Fruit fly (Drosophila melanogaster) whole organism, embryonic: ENCODE results near the gene Polr3H.

Experiments used
- Adf1 ChIP-seq: fragments of 200-800 bp; sonication (Bioruptor generic); IDR thresholded peaks from 2 replicates; pipeline ENCODE4 v1.3.6; 2022; ENCODE audit warnings: missing biosample characterization, missing genetic modification characterization
- Antp ChIP-seq: fragments of 200-800 bp; sonication (Bioruptor generic); optimal IDR thresholded peaks from 3 replicates; lab custom pipeline; 2016; ENCODE audit warnings: missing biosample characterization, missing genetic modification characterization
- B-H2 ChIP-seq: fragments of 200-800 bp; sonication (Bioruptor generic); optimal IDR thresholded peaks from 2 replicates; lab custom pipeline; 2018; ENCODE audit warnings: missing biosample characterization, mild to moderate bottlenecking, missing genetic modification characterization
- Bteb2 ChIP-seq: fragments of 200-800 bp; sonication (Bioruptor generic); optimal IDR thresholded peaks from 2 replicates; lab custom pipeline; 2016; ENCODE audit warnings: missing biosample characterization, missing genetic modification characterization
- CG10147 ChIP-seq: fragments of 200-800 bp; sonication (Bioruptor generic); optimal IDR thresholded peaks from 2 replicates; lab custom pipeline; 2019; ENCODE audit warnings: missing biosample characterization, mild to moderate bottlenecking, missing genetic modification characterization, moderate library complexity
- CG12659 ChIP-seq: fragments of 200-800 bp; sonication (Bioruptor generic); optimal IDR thresholded peaks from 3 replicates; lab custom pipeline; 2017; ENCODE audit warnings: mild to moderate bottlenecking, missing biosample characterization, missing genetic modification reagents, missing genetic modification characterization
- CG13287 ChIP-seq: fragments of 200-800 bp; sonication (Bioruptor generic); IDR thresholded peaks from 2 replicates; pipeline ENCODE4 v1.3.6; 2022; ENCODE audit warnings: missing biosample characterization, missing genetic modification characterization; ENCODE audit not compliant: partially characterized antibody
- CG14441 ChIP-seq: fragments of 200-800 bp; sonication (Bioruptor generic); IDR thresholded peaks from 2 replicates; pipeline ENCODE4 v1.3.6; 2022; ENCODE audit warnings: missing biosample characterization, missing genetic modification characterization
- CG15514 ChIP-seq: fragments of 200-800 bp; sonication (Bioruptor generic); optimal IDR thresholded peaks from 3 replicates; lab custom pipeline; 2017; ENCODE audit warnings: missing biosample characterization, missing genetic modification characterization, mild to moderate bottlenecking, moderate library complexity, missing genetic modification reagents
- CG15696 ChIP-seq: fragments of 200-800 bp; sonication (Bioruptor generic); optimal IDR thresholded peaks from 2 replicates; lab custom pipeline; 2019; ENCODE audit warnings: missing biosample characterization, mild to moderate bottlenecking, missing genetic modification characterization, moderate library complexity
- CG1602 ChIP-seq: fragments of 200-800 bp; sonication (Bioruptor generic); optimal IDR thresholded peaks from 3 replicates; lab custom pipeline; 2016; ENCODE audit warnings: missing biosample characterization, missing genetic modification characterization
- CG16815 ChIP-seq: fragments of 200-800 bp; sonication (Bioruptor generic); optimal IDR thresholded peaks from 3 replicates; lab custom pipeline; 2017; ENCODE audit warnings: missing biosample characterization, mild to moderate bottlenecking, missing genetic modification characterization
- CG16863 ChIP-seq: fragments of 200-800 bp; sonication (Bioruptor generic); optimal IDR thresholded peaks from 3 replicates; lab custom pipeline; 2016; ENCODE audit warnings: missing biosample characterization, missing genetic modification characterization
- CG2120 ChIP-seq: fragments of 200-800 bp; sonication (Bioruptor generic); optimal IDR thresholded peaks from 3 replicates; lab custom pipeline; 2016; ENCODE audit warnings: missing biosample characterization, missing genetic modification characterization
- CG2199 ChIP-seq: fragments of 200-800 bp; sonication (Bioruptor generic); IDR thresholded peaks from 3 replicates; pipeline ENCODE4 v1.3.6; 2022; ENCODE audit warnings: missing biosample characterization, missing genetic modification characterization
- CG31388 ChIP-seq: fragments of 200-800 bp; sonication (Bioruptor generic); optimal IDR thresholded peaks from 2 replicates; lab custom pipeline; 2016; ENCODE audit warnings: missing biosample characterization, missing genetic modification characterization
- CG6175 ChIP-seq: fragments of 200-800 bp; sonication (Bioruptor generic); IDR thresholded peaks from 3 replicates; pipeline ENCODE4 v1.3.6; 2022; ENCODE audit warnings: missing biosample characterization, missing genetic modification characterization
- CG7839 ChIP-seq: fragments of 200-800 bp; sonication (Bioruptor generic); optimal IDR thresholded peaks from 3 replicates; lab custom pipeline; 2018; ENCODE audit warnings: missing biosample characterization, mild to moderate bottlenecking, missing genetic modification characterization, moderate library complexity
- CG7987 ChIP-seq: fragments of 200-800 bp; sonication (Bioruptor generic); optimal IDR thresholded peaks from 2 replicates; lab custom pipeline; 2018; ENCODE audit warnings: missing biosample characterization, mild to moderate bottlenecking, missing genetic modification characterization, moderate library complexity
- CG8765 ChIP-seq: fragments of 200-800 bp; sonication (Bioruptor generic); IDR thresholded peaks from 2 replicates; pipeline ENCODE4 v1.3.6; 2022; ENCODE audit warnings: missing biosample characterization, missing genetic modification characterization
- CG9876 ChIP-seq: fragments of 200-800 bp; sonication (Bioruptor generic); optimal IDR thresholded peaks from 2 replicates; lab custom pipeline; 2016; ENCODE audit warnings: missing biosample characterization, missing genetic modification characterization
- Dp ChIP-seq: fragments of 200-800 bp; sonication (Bioruptor generic); optimal IDR thresholded peaks from 2 replicates; lab custom pipeline; 2018; ENCODE audit warnings: missing biosample characterization, mild to moderate bottlenecking, missing genetic modification characterization, moderate library complexity
- Elba2 ChIP-seq: fragments of 200-800 bp; sonication (Bioruptor generic); optimal IDR thresholded peaks from 3 replicates; lab custom pipeline; 2016; ENCODE audit warnings: missing biosample characterization, missing genetic modification characterization
- Fer1 ChIP-seq: fragments of 200-800 bp; sonication (Bioruptor generic); optimal IDR thresholded peaks from 2 replicates; lab custom pipeline; 2017; ENCODE audit warnings: missing biosample characterization, mild to moderate bottlenecking, missing genetic modification characterization
- HLH3B ChIP-seq: fragments of 200-800 bp; sonication (Bioruptor generic); IDR thresholded peaks from 2 replicates; pipeline ENCODE4 v1.3.6; 2022; ENCODE audit warnings: missing biosample characterization, missing genetic modification characterization
- HmgZ ChIP-seq: fragments of 200-800 bp; sonication (Bioruptor generic); optimal IDR thresholded peaks from 2 replicates; lab custom pipeline; 2018; ENCODE audit warnings: missing biosample characterization, mild to moderate bottlenecking, missing genetic modification characterization
- Med ChIP-seq: fragments of 200-800 bp; sonication (Bioruptor generic); peaks from one replicate; lab custom pipeline; 2016; ENCODE audit warnings: missing biosample characterization, missing genetic modification characterization, mild to moderate bottlenecking, inconsistent platforms, moderate library complexity
- Nf-YA ChIP-seq: fragments of 200-800 bp; sonication (Bioruptor generic); IDR thresholded peaks from 2 replicates; pipeline ENCODE4 v1.3.6; 2022; ENCODE audit warnings: missing biosample characterization, missing genetic modification characterization
- Ravus ChIP-seq: fragments of 200-800 bp; sonication (Bioruptor generic); IDR thresholded peaks from 2 replicates; pipeline ENCODE4 v1.3.6; 2022; ENCODE audit warnings: missing biosample characterization, missing genetic modification characterization
- Ssrp ChIP-seq: fragments of 200-800 bp; sonication (Bioruptor generic); optimal IDR thresholded peaks from 2 replicates; lab custom pipeline; 2018; ENCODE audit warnings: missing biosample characterization, mild to moderate bottlenecking, missing genetic modification characterization, moderate library complexity
- Stat92E ChIP-seq, 3 experiments: fragments of >200 bp in 2 of 3; fragments of 200-800 bp in 1 of 3; sonication (Bioruptor generic) in 1 of 3; optimal IDR thresholded peaks; 2 replicates each; lab custom pipeline; 2017 to 2019; ENCODE audit warnings: missing biosample characterization in 3 of 3, missing genetic modification characterization in 3 of 3, mild to moderate bottlenecking in 1 of 3, moderate library complexity in 1 of 3
- Tbp ChIP-seq: fragments of >200 bp; optimal IDR thresholded peaks from 2 replicates; lab custom pipeline; 2018; ENCODE audit warnings: missing biosample characterization, missing genetic modification characterization
- abd-A ChIP-seq: fragments of 200-800 bp; sonication (Bioruptor generic); optimal IDR thresholded peaks from 3 replicates; lab custom pipeline; 2019; ENCODE audit warnings: missing biosample characterization, mild to moderate bottlenecking, missing genetic modification characterization, moderate library complexity
- br ChIP-seq: fragments of >200 bp; optimal IDR thresholded peaks from 2 replicates; lab custom pipeline; 2017
- bsh ChIP-seq, 2 experiments: fragments of 200-800 bp; sonication (Bioruptor generic); optimal IDR thresholded peaks; 2 replicates each; lab custom pipeline; 2017 to 2018; ENCODE audit warnings: mild to moderate bottlenecking in 2 of 2, missing biosample characterization in 2 of 2, missing genetic modification characterization in 2 of 2, moderate library complexity in 1 of 2
- btn ChIP-seq: fragments of 200-800 bp; sonication (Bioruptor generic); optimal IDR thresholded peaks from 2 replicates; lab custom pipeline; 2016; ENCODE audit warnings: missing biosample characterization, missing genetic modification characterization
- chinmo ChIP-seq: fragments of 200-800 bp; sonication (Bioruptor generic); IDR thresholded peaks from 4 replicates; pipeline ENCODE4 v1.3.6; 2022; ENCODE audit warnings: missing biosample characterization, missing genetic modification characterization; ENCODE audit not compliant: partially characterized antibody
- crp ChIP-seq, 2 experiments: fragments of 200-800 bp; sonication (Bioruptor generic); optimal IDR thresholded peaks; 2 replicates in 1 of 2; 3 replicates in 1 of 2; lab custom pipeline; 2017; ENCODE audit warnings: missing biosample characterization in 2 of 2, missing genetic modification characterization in 2 of 2, mild to moderate bottlenecking in 1 of 2, moderate library complexity in 1 of 2
- exex ChIP-seq: fragments of 200-800 bp; sonication (Bioruptor generic); optimal IDR thresholded peaks from 4 replicates; lab custom pipeline; 2018; ENCODE audit warnings: missing biosample characterization, mild to moderate bottlenecking, missing genetic modification characterization, moderate library complexity
- gfzf ChIP-seq: fragments of 200-800 bp; sonication (Bioruptor generic); optimal IDR thresholded peaks from 2 replicates; lab custom pipeline; 2016; ENCODE audit warnings: missing biosample characterization, mild to moderate bottlenecking, missing genetic modification characterization, moderate library complexity
- ham ChIP-seq: fragments of 200-800 bp; sonication (Bioruptor generic); IDR thresholded peaks from 2 replicates; pipeline ENCODE4 v1.3.6; 2022; ENCODE audit warnings: missing biosample characterization, missing genetic modification characterization
- hkb ChIP-seq, 2 experiments: fragments of 200-800 bp in 1 of 2; fragments of >200 bp in 1 of 2; sonication (Bioruptor generic) in 1 of 2; IDR thresholded peaks in 1 of 2; optimal IDR thresholded peaks in 1 of 2; 2 replicates each; pipeline versions ENCODE4 v1.3.6 to Lab custom; 2017 to 2022; ENCODE audit warnings: missing biosample characterization in 1 of 2, missing genetic modification characterization in 1 of 2
- lov ChIP-seq, 2 experiments: fragments of 200-800 bp in 1 of 2; fragments of >200 bp in 1 of 2; sonication (Bioruptor generic) in 1 of 2; IDR thresholded peaks in 1 of 2; optimal IDR thresholded peaks in 1 of 2; 2 replicates in 1 of 2; 3 replicates in 1 of 2; pipeline versions ENCODE4 v1.3.6 to Lab custom; 2017 to 2022; ENCODE audit warnings: missing biosample characterization in 1 of 2, missing genetic modification characterization in 1 of 2
- scrt ChIP-seq: fragments of 200-800 bp; sonication (Bioruptor generic); optimal IDR thresholded peaks from 2 replicates; lab custom pipeline; 2018; ENCODE audit warnings: missing biosample characterization, mild to moderate bottlenecking, missing genetic modification characterization, moderate library complexity
- sens-2 ChIP-seq: fragments of 200-800 bp; sonication (Bioruptor generic); IDR thresholded peaks from 2 replicates; pipeline ENCODE4 v1.3.6; 2022; ENCODE audit warnings: missing biosample characterization, missing genetic modification characterization
- sisA ChIP-seq: fragments of 200-800 bp; sonication (Bioruptor generic); IDR thresholded peaks from 2 replicates; pipeline ENCODE4 v1.3.6; 2022; ENCODE audit warnings: missing biosample characterization, missing genetic modification characterization
- ssp ChIP-seq: fragments of 200-800 bp; sonication (Bioruptor generic); IDR thresholded peaks from 2 replicates; pipeline ENCODE4 v1.3.6; 2022; ENCODE audit warnings: missing biosample characterization, missing genetic modification characterization

The Polr3H gene

dm6 chr3L:11623245-11623883 is 25.2 kb upstream of the Polr3H start (continued):
- TF ChIP-seq CG2120 (GFP tag; lab: Kevin White, UChicago) (no peak), CG12659 (GFP tag; lab: Kevin White, UChicago) (no peak), CG16863 (GFP tag; lab: Kevin White, UChicago) (no peak), CG14441 (GFP tag; lab: Robert Waterston, UW) (0 out of 2 replicates have a peak, but pooled peaks have one; percentile 5), sisA (no peak), CG9876 (GFP tag; lab: Kevin White, UChicago) (no peak), Ravus (no peak), HLH3B (GFP tag; lab: Robert Waterston, UW) (no peak), CG10147 (GFP tag; lab: Kevin White, UChicago) (no peak), lov (optimal IDR thresholded peaks at IDR 0.05; lab: Kevin White, UChicago) (no peak), lov (GFP tag; IDR thresholded peaks at IDR 0.05; lab: Robert Waterston, UW) (no peak), CG1602 (GFP tag; lab: Kevin White, UChicago) (no peak), CG15514 (GFP tag; lab: Kevin White, UChicago) (peak; percentile 16), abd-A (tag; lab: Kevin White, UChicago) (no peak), Stat92E (GFP tag; optimal IDR thresholded peaks at IDR 0.05; lab: Kevin White, UChicago) (no peak), B-H2 (GFP tag; lab: Kevin White, UChicago) (peak; percentile 15), gfzf (GFP tag; lab: Kevin White, UChicago) (no peak), CG13287 (peak; percentile 59), Tbp (GFP tag; lab: Kevin White, UChicago) (no peak), br (lab: Kevin White, UChicago) (no peak), Adf1 (no peak), scrt (GFP tag; lab: Kevin White, UChicago) (no peak), Med (GFP tag; lab: Kevin White, UChicago) (peak; percentile 27), CG16815 (no peak), Bteb2 (GFP tag; lab: Kevin White, UChicago) (no peak), Nf-YA (GFP tag; lab: Robert Waterston, UW) (no peak), CG8765 (GFP tag; lab: Robert Waterston, UW) (no peak), hkb (optimal IDR thresholded peaks at IDR 0.05; lab: Kevin White, UChicago) (no peak), hkb (GFP tag; IDR thresholded peaks at IDR 0.05; lab: Robert Waterston, UW) (no peak), CG15696 (no peak), HmgZ (tag; lab: Kevin White, UChicago) (peak; percentile 20), CG7987 (GFP tag; lab: Kevin White, UChicago) (peak; percentile 37), ham (GFP tag; lab: Robert Waterston, UW) (no peak), btn (no peak), ssp (GFP tag; lab: Robert Waterston, UW) (no peak), Ssrp (no peak), bsh (GFP tag; optimal IDR thresholded peaks at IDR 0.05; lab: Kevin White, UChicago) (no peak), CG2199 (peak; percentile 91), crp (GFP tag; optimal IDR thresholded peaks at IDR 0.05; lab: Kevin White, UChicago) (peak in 1 of 2 experiments; percentile 87), Elba2 (GFP tag; lab: Kevin White, UChicago) (no peak), Dp (GFP tag; lab: Kevin White, UChicago) (peak; percentile 18), sens-2 (no peak), chinmo (GFP tag; lab: Robert Waterston, UW) (peak; percentile 43; the same call in 1 of the 4 replicates), Fer1 (GFP tag; lab: Kevin White, UChicago) (peak; percentile 20), CG31388 (GFP tag; lab: Kevin White, UChicago) (no peak), CG6175 (GFP tag; lab: Robert Waterston, UW) (no peak), CG7839 (tag; lab: Kevin White, UChicago) (no peak), Antp (GFP tag; lab: Kevin White, UChicago) (no peak), exex (no peak)
- TF ChIP-seq, all 482 proteins: peak for 29
